Fruit fly (Drosophila melanogaster) whole organism, embryonic: ENCODE results near the gene defl.

Experiments
- Aef1 ChIP-seq: fragments of 200-800 bp; sonication (Bioruptor generic); IDR thresholded peaks from 3 replicates; pipeline ENCODE4 v1.3.6; 2022; ENCODE audit warnings: missing biosample characterization, missing genetic modification characterization
- CG1024 ChIP-seq: fragments of 200-800 bp; sonication (Bioruptor generic); IDR thresholded peaks from 2 replicates; pipeline ENCODE4 v1.3.6; 2022; ENCODE audit warnings: missing biosample characterization, missing genetic modification characterization
- CG10274 ChIP-seq: fragments of 200-800 bp; sonication (Bioruptor generic); optimal IDR thresholded peaks from 3 replicates; lab custom pipeline; 2017; ENCODE audit warnings: missing biosample characterization, mild to moderate bottlenecking, missing genetic modification characterization
- CG11398 ChIP-seq: fragments of 200-800 bp; sonication (Bioruptor generic); optimal IDR thresholded peaks from 2 replicates; lab custom pipeline; 2016; ENCODE audit warnings: missing biosample characterization, missing genetic modification characterization
- CG1233 ChIP-seq: fragments of 200-800 bp; sonication (Bioruptor generic); optimal IDR thresholded peaks from 4 replicates; lab custom pipeline; 2018; ENCODE audit warnings: missing biosample characterization, mild to moderate bottlenecking, missing genetic modification characterization
- CG13894 ChIP-seq: fragments of 200-800 bp; sonication (Bioruptor generic); optimal IDR thresholded peaks from 3 replicates; lab custom pipeline; 2018; ENCODE audit warnings: missing biosample characterization, mild to moderate bottlenecking, missing genetic modification characterization, moderate library complexity
- CG15269 ChIP-seq: fragments of 200-800 bp; sonication (Bioruptor generic); optimal IDR thresholded peaks from 2 replicates; lab custom pipeline; 2018; ENCODE audit warnings: missing biosample characterization, mild to moderate bottlenecking, missing genetic modification characterization, moderate library complexity
- CG15696 ChIP-seq: fragments of 200-800 bp; sonication (Bioruptor generic); optimal IDR thresholded peaks from 2 replicates; lab custom pipeline; 2019; ENCODE audit warnings: missing biosample characterization, mild to moderate bottlenecking, missing genetic modification characterization, moderate library complexity
- CG17359 ChIP-seq: fragments of 200-800 bp; sonication (Bioruptor generic); optimal IDR thresholded peaks from 3 replicates; lab custom pipeline; 2018; ENCODE audit warnings: missing biosample characterization, mild to moderate bottlenecking, missing genetic modification characterization, moderate library complexity
- CG18599 ChIP-seq: fragments of 200-800 bp; sonication (Bioruptor generic); optimal IDR thresholded peaks from 3 replicates; lab custom pipeline; 2017; ENCODE audit warnings: missing biosample characterization, missing genetic modification characterization, mild to moderate bottlenecking, moderate library complexity, missing genetic modification reagents
- CG34224 ChIP-seq: fragments of 200-800 bp; sonication (Bioruptor generic); IDR thresholded peaks from 3 replicates; pipeline ENCODE4 v1.3.6; 2022; ENCODE audit warnings: missing biosample characterization, missing genetic modification characterization; ENCODE audit not compliant: partially characterized antibody
- CG5180 ChIP-seq: fragments of 200-800 bp; sonication (Bioruptor generic); optimal IDR thresholded peaks from 3 replicates; lab custom pipeline; 2017; ENCODE audit warnings: missing biosample characterization, missing genetic modification characterization, mild to moderate bottlenecking, moderate library complexity, missing genetic modification reagents
- CG6683 ChIP-seq: fragments of 200-800 bp; sonication (Bioruptor generic); optimal IDR thresholded peaks from 2 replicates; lab custom pipeline; 2017; ENCODE audit warnings: missing biosample characterization, mild to moderate bottlenecking, missing genetic modification characterization, missing genetic modification reagents
- CG7357 ChIP-seq: fragments of 200-800 bp; sonication (Bioruptor generic); IDR thresholded peaks from 3 replicates; pipeline ENCODE4 v1.3.6; 2022; ENCODE audit warnings: missing biosample characterization, missing genetic modification characterization
- CG9215 ChIP-seq: fragments of 200-800 bp; sonication (Bioruptor generic); IDR thresholded peaks from 2 replicates; pipeline ENCODE4 v1.3.6; 2022; ENCODE audit warnings: missing biosample characterization, missing genetic modification characterization
- CG9876 ChIP-seq: fragments of 200-800 bp; sonication (Bioruptor generic); optimal IDR thresholded peaks from 2 replicates; lab custom pipeline; 2016; ENCODE audit warnings: missing biosample characterization, missing genetic modification characterization
- D19B ChIP-seq: fragments of 200-800 bp; sonication (Bioruptor generic); optimal IDR thresholded peaks from 2 replicates; lab custom pipeline; 2017; ENCODE audit warnings: missing biosample characterization, mild to moderate bottlenecking, missing genetic modification characterization
- Dek ChIP-seq: fragments of 200-800 bp; sonication (Bioruptor generic); optimal IDR thresholded peaks from 3 replicates; lab custom pipeline; 2019; ENCODE audit warnings: missing biosample characterization, mild to moderate bottlenecking, missing genetic modification characterization, moderate library complexity
- HmgZ ChIP-seq: fragments of 200-800 bp; sonication (Bioruptor generic); optimal IDR thresholded peaks from 2 replicates; lab custom pipeline; 2018; ENCODE audit warnings: missing biosample characterization, mild to moderate bottlenecking, missing genetic modification characterization
- Mad ChIP-seq: fragments of 200-800 bp; sonication (Bioruptor generic); optimal IDR thresholded peaks from 2 replicates; lab custom pipeline; 2016; ENCODE audit warnings: missing biosample characterization, missing genetic modification characterization
- Nf-YC ChIP-seq: fragments of 200-800 bp; optimal IDR thresholded peaks from 3 replicates; lab custom pipeline; 2019; ENCODE audit warnings: missing biosample characterization, mild to moderate bottlenecking, missing genetic modification characterization, moderate library complexity
- Pdp1 ChIP-seq, 2 experiments: fragments of 200-800 bp; sonication (Bioruptor generic); optimal IDR thresholded peaks; 3 replicates each; lab custom pipeline; 2016; ENCODE audit warnings: missing biosample characterization in 2 of 2, missing genetic modification characterization in 2 of 2, mild to moderate bottlenecking in 1 of 2, moderate library complexity in 1 of 2
- Taf1 ChIP-seq: fragments of 200-800 bp; sonication (Bioruptor generic); IDR thresholded peaks from 2 replicates; pipeline ENCODE4 v1.3.6; 2022; ENCODE audit warnings: missing biosample characterization, missing genetic modification characterization
- Xrp1 ChIP-seq: fragments of 200-800 bp; sonication (Bioruptor generic); IDR thresholded peaks from 2 replicates; pipeline ENCODE4 v1.3.6; 2022; ENCODE audit warnings: missing biosample characterization, missing genetic modification characterization
- ara ChIP-seq: fragments of 200-800 bp; sonication (Bioruptor generic); IDR thresholded peaks from 2 replicates; pipeline ENCODE4 v1.3.6; 2022; ENCODE audit warnings: missing biosample characterization, missing genetic modification characterization
- ash1 ChIP-seq: fragments of 200-800 bp; sonication (Bioruptor generic); optimal IDR thresholded peaks from 2 replicates; lab custom pipeline; 2018; ENCODE audit warnings: missing biosample characterization, mild to moderate bottlenecking, missing genetic modification characterization
- ato ChIP-seq: fragments of 200-800 bp; sonication (Bioruptor generic); IDR thresholded peaks from 2 replicates; pipeline ENCODE4 v1.3.6; 2022; ENCODE audit warnings: missing biosample characterization, missing genetic modification characterization; ENCODE audit not compliant: partially characterized antibody
- crc ChIP-seq: fragments of 200-800 bp; sonication (Bioruptor generic); optimal IDR thresholded peaks from 2 replicates; lab custom pipeline; 2016; ENCODE audit warnings: missing biosample characterization, missing genetic modification characterization
- dmrt11E ChIP-seq: fragments of 200-800 bp; sonication (Bioruptor generic); optimal IDR thresholded peaks from 3 replicates; lab custom pipeline; 2018; ENCODE audit warnings: missing biosample characterization, mild to moderate bottlenecking, missing genetic modification characterization, moderate library complexity
- gem ChIP-seq: fragments of 200-800 bp; sonication (Bioruptor generic); optimal IDR thresholded peaks from 2 replicates; lab custom pipeline; 2019; ENCODE audit warnings: missing biosample characterization, mild to moderate bottlenecking, missing genetic modification characterization, moderate library complexity
- gfzf ChIP-seq: fragments of 200-800 bp; sonication (Bioruptor generic); optimal IDR thresholded peaks from 2 replicates; lab custom pipeline; 2016; ENCODE audit warnings: missing biosample characterization, mild to moderate bottlenecking, missing genetic modification characterization, moderate library complexity
- ham ChIP-seq: fragments of 200-800 bp; sonication (Bioruptor generic); IDR thresholded peaks from 2 replicates; pipeline ENCODE4 v1.3.6; 2022; ENCODE audit warnings: missing biosample characterization, missing genetic modification characterization
- hbn ChIP-seq: fragments of 200-800 bp; sonication (Bioruptor generic); IDR thresholded peaks from 2 replicates; pipeline ENCODE4 v1.3.6; 2022; ENCODE audit warnings: missing biosample characterization, missing genetic modification characterization; ENCODE audit not compliant: partially characterized antibody
- her ChIP-seq: fragments of 200-800 bp; sonication (Bioruptor generic); optimal IDR thresholded peaks from 2 replicates; lab custom pipeline; 2016; ENCODE audit warnings: missing biosample characterization, missing genetic modification characterization
- hkb ChIP-seq, 2 experiments: fragments of 200-800 bp in 1 of 2; fragments of >200 bp in 1 of 2; sonication (Bioruptor generic) in 1 of 2; IDR thresholded peaks in 1 of 2; optimal IDR thresholded peaks in 1 of 2; 2 replicates each; pipeline versions ENCODE4 v1.3.6 to Lab custom; 2017 to 2022; ENCODE audit warnings: missing biosample characterization in 1 of 2, missing genetic modification characterization in 1 of 2
- lbe ChIP-seq: fragments of 200-800 bp; sonication (Bioruptor generic); optimal IDR thresholded peaks from 2 replicates; lab custom pipeline; 2016; ENCODE audit warnings: missing biosample characterization, mild to moderate bottlenecking, missing genetic modification characterization
- mam ChIP-seq: fragments of 200-800 bp; sonication (Bioruptor generic); optimal IDR thresholded peaks from 3 replicates; lab custom pipeline; 2016; ENCODE audit warnings: missing biosample characterization, missing genetic modification characterization
- oc ChIP-seq: fragments of 200-800 bp; sonication (Bioruptor generic); optimal IDR thresholded peaks from 2 replicates; lab custom pipeline; 2018; ENCODE audit warnings: missing biosample characterization, mild to moderate bottlenecking, missing genetic modification characterization, moderate library complexity
- prd ChIP-seq, 3 experiments: fragments of >200 bp in 2 of 3; fragments of 200-800 bp in 1 of 3; sonication (Bioruptor generic) in 1 of 3; optimal IDR thresholded peaks in 2 of 3; IDR thresholded peaks in 1 of 3; 2 replicates in 2 of 3; 3 replicates in 1 of 3; pipeline versions ENCODE4 v1.3.6 to Lab custom; 2017 to 2022; ENCODE audit warnings: missing biosample characterization in 1 of 3, missing genetic modification characterization in 1 of 3
- seq ChIP-seq: fragments of 200-800 bp; sonication (Bioruptor generic); IDR thresholded peaks from 2 replicates; pipeline ENCODE4 v1.3.6; 2022; ENCODE audit warnings: missing biosample characterization, missing genetic modification characterization
- sisA ChIP-seq: fragments of 200-800 bp; sonication (Bioruptor generic); IDR thresholded peaks from 2 replicates; pipeline ENCODE4 v1.3.6; 2022; ENCODE audit warnings: missing biosample characterization, missing genetic modification characterization
- slp2 ChIP-seq: fragments of 200-800 bp; sonication (Bioruptor generic); optimal IDR thresholded peaks from 2 replicates; lab custom pipeline; 2016; ENCODE audit warnings: missing biosample characterization, missing genetic modification characterization
- sqz ChIP-seq: fragments of 200-800 bp; sonication (Bioruptor generic); optimal IDR thresholded peaks from 3 replicates; lab custom pipeline; 2018; ENCODE audit warnings: missing biosample characterization, mild to moderate bottlenecking, missing genetic modification characterization
- sr ChIP-seq: fragments of 200-800 bp; sonication (Bioruptor generic); IDR thresholded peaks from 3 replicates; pipeline ENCODE4 v1.3.6; 2022; ENCODE audit warnings: missing biosample characterization, missing genetic modification characterization
- tap ChIP-seq: fragments of 200-800 bp; optimal IDR thresholded peaks from 3 replicates; lab custom pipeline; 2019; ENCODE audit warnings: missing biosample characterization, mild to moderate bottlenecking, missing genetic modification characterization, moderate library complexity
- tgo ChIP-seq: fragments of 200-800 bp; sonication (Bioruptor generic); IDR thresholded peaks from 3 replicates; pipeline ENCODE4 v1.3.6; 2022; ENCODE audit warnings: missing biosample characterization, missing genetic modification characterization
- vvl ChIP-seq: fragments of 200-800 bp; sonication (Bioruptor generic); IDR thresholded peaks from 2 replicates; pipeline ENCODE4 v1.3.6; 2022; ENCODE audit warnings: missing biosample characterization, missing genetic modification characterization
- z ChIP-seq: fragments of 200-800 bp; sonication (Bioruptor generic); IDR thresholded peaks from 3 replicates; pipeline ENCODE4 v1.3.6; 2022; ENCODE audit warnings: missing biosample characterization, missing genetic modification characterization
- zen2 ChIP-seq: fragments of 200-800 bp; sonication (Bioruptor generic); IDR thresholded peaks from 3 replicates; pipeline ENCODE4 v1.3.6; 2022; ENCODE audit warnings: missing biosample characterization, missing genetic modification characterization; ENCODE audit not compliant: partially characterized antibody

The defl gene

DNA sequence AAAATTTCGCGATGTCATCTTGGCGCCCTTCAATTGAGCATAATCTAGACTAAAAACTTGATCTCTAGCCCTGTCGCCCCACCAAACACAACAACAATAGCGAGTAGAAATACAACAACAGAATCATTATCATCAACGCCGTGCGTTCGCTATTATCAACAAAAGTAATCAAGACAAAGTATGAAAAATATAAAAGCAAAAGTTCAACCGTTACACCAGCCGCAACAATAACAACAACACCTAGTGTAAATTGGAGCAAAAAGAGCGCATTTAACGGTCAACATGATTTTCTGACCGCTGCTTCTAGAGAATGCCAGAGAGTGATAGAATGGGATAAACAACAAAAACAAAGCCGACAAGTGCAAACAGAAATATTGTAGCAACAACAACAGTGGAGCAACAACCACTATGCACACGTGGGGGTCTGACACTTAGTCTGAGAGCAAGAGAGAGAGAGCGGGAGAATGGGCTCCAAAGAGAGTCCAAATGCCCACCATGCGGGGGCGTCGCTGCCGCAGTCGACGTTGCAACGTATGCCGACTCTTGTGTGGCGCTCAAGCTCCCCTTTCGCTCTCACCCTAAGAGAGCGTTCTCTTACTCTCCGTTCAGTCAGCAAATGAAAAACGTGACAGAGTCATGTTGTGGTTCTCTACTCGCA lies 30.9 kb upstream of the defl start:
- TF ChIP-seq HmgZ (no peak), Taf1 (no peak), Xrp1 (GFP tag; lab: Robert Waterston, UW) (peak; percentile 7; the same call in 1 of the 2 replicates), Mad (GFP tag; lab: Kevin White, UChicago) (no peak), oc (tag; lab: Kevin White, UChicago) (no peak), CG34224 (GFP tag; lab: Robert Waterston, UW) (peak; percentile 73), z (GFP tag; lab: Robert Waterston, UW) (0 out of 3 replicates have a peak, but pooled peaks have one; percentile 33), CG18599 (GFP tag; lab: Kevin White, UChicago) (no peak), CG1233 (GFP tag; lab: Kevin White, UChicago) (no peak), ato (GFP tag; lab: Robert Waterston, UW) (no peak), sisA (GFP tag; lab: Robert Waterston, UW) (no peak), Pdp1 (GFP tag; optimal IDR thresholded peaks at IDR 0.05; lab: Kevin White, UChicago) (peak in 1 of 2 experiments; percentile 23), lbe (GFP tag; lab: Kevin White, UChicago) (no peak), CG15269 (tag; lab: Kevin White, UChicago) (no peak), CG7357 (no peak), CG13894 (tag; lab: Kevin White, UChicago) (no peak), ham (GFP tag; lab: Robert Waterston, UW) (no peak), CG1024 (GFP tag; lab: Robert Waterston, UW) (no peak), Aef1 (GFP tag; lab: Robert Waterston, UW) (peak; percentile 32; the same call in 2 of the 3 replicates), CG9876 (GFP tag; lab: Kevin White, UChicago) (no peak), sr (GFP tag; lab: Robert Waterston, UW) (peak; percentile 96), seq (no peak), crc (no peak), ash1 (GFP tag; lab: Kevin White, UChicago) (no peak), dmrt11E (tag; lab: Kevin White, UChicago) (no peak), ara (GFP tag; lab: Robert Waterston, UW) (0 out of 2 replicates have a peak, but pooled peaks have one; percentile 19), mam (GFP tag; lab: Kevin White, UChicago) (no peak), CG5180 (GFP tag; lab: Kevin White, UChicago) (no peak), CG6683 (GFP tag; lab: Kevin White, UChicago) (no peak), tap (tag; lab: Kevin White, UChicago) (no peak), slp2 (GFP tag; lab: Kevin White, UChicago) (no peak), gem (tag; lab: Kevin White, UChicago) (no peak), CG9215 (GFP tag; lab: Robert Waterston, UW) (no peak), zen2 (GFP tag; lab: Robert Waterston, UW) (peak; percentile 84), CG10274 (GFP tag; lab: Kevin White, UChicago) (no peak), Nf-YC (tag; lab: Kevin White, UChicago) (no peak), CG15696 (tag; lab: Kevin White, UChicago) (no peak), vvl (GFP tag; lab: Robert Waterston, UW) (no peak), hbn (GFP tag; lab: Robert Waterston, UW) (peak; percentile 64), her (GFP tag; lab: Kevin White, UChicago) (no peak), gfzf (no peak), D19B (no peak), prd (optimal IDR thresholded peaks at IDR 0.05; lab: Kevin White, UChicago) (no peak), prd (GFP tag; IDR thresholded peaks at IDR 0.05; lab: Robert Waterston, UW) (no peak), sqz (no peak), CG17359 (tag; lab: Kevin White, UChicago) (no peak), CG11398 (GFP tag; lab: Kevin White, UChicago) (no peak), tgo (no peak), hkb (optimal IDR thresholded peaks at IDR 0.05; lab: Kevin White, UChicago) (no peak), hkb (GFP tag; IDR thresholded peaks at IDR 0.05; lab: Robert Waterston, UW) (no peak), Dek (no peak)
